Worm (Caenorhabditis elegans): ENCODE measurements around the gene B0035.13.

- TF ChIP-seq aha-1 (tag; optimal IDR thresholded peaks at IDR 0.05): no peak
- TF ChIP-seq lin-35 (GFP tag; optimal IDR thresholded peaks at IDR 0.05): no peak
- no peak for TF ChIP-seq lin-13 (GFP tag; optimal IDR thresholded peaks at IDR 0.05)
- no peak for TF ChIP-seq fkh-10 (GFP tag; optimal IDR thresholded peaks at IDR 0.05)
- no peak for TF ChIP-seq egl-27 (tag; optimal IDR thresholded peaks at IDR 0.05)
- no peak for TF ChIP-seq lin-39 (tag; optimal IDR thresholded peaks at IDR 0.05)
- no peak for TF ChIP-seq elt-3 (tag; optimal IDR thresholded peaks at IDR 0.05)
- TF ChIP-seq sup-37 (GFP tag; optimal IDR thresholded peaks at IDR 0.05): no peak
- no peak for TF ChIP-seq ztf-4 (tag; optimal IDR thresholded peaks at IDR 0.05)
- TF ChIP-seq pag-3 (tag; optimal IDR thresholded peaks at IDR 0.05; ENCODE audit: borderline replicate concordance, insufficient read depth): no peak
- TF ChIP-seq hlh-17 (GFP tag; optimal IDR thresholded peaks at IDR 0.05; ENCODE audit: borderline replicate concordance): no peak
- no peak for TF ChIP-seq fos-1 (tag; optimal IDR thresholded peaks at IDR 0.05)
- no peak for TF ChIP-seq nhr-237 (tag; optimal IDR thresholded peaks at IDR 0.05)
- no peak for TF ChIP-seq pqm-1 (tag; optimal IDR thresholded peaks at IDR 0.05)
Measured at ce11 chrIV:11259485-11259972, 47.0 kb downstream of the B0035.13 start, which contains the start of gene gtl-1.
